Worm (Caenorhabditis elegans) whole organism, early embryonic: ENCODE data around the gene marc-5.

Experiments
- B0310.2 ChIP-seq: sonication (generic microtip); optimal IDR thresholded peaks from 2 replicates; lab custom pipeline; 2016; ENCODE audit warnings: mild to moderate bottlenecking, missing genetic modification characterization, missing compliant biosample characterization
- F13C5.2 ChIP-seq: sonication (generic microtip); optimal IDR thresholded peaks from 2 replicates; lab custom pipeline; 2017; ENCODE audit warnings: mild to moderate bottlenecking, missing genetic modification characterization, inconsistent platforms, missing compliant biosample characterization
- aly-1 ChIP-seq: sonication (generic microtip); optimal IDR thresholded peaks from 2 replicates; lab custom pipeline; 2016; ENCODE audit warnings: missing genetic modification characterization, missing compliant biosample characterization
- ama-1 ChIP-seq: fragments of 150-350 bp; optimal IDR thresholded peaks from 2 replicates; lab custom pipeline; 2014
- flt-1 ChIP-seq: fragments of 200-800 bp; sonication (Bioruptor generic); IDR thresholded peaks from 2 replicates; pipeline ENCODE4 v1.3.6; 2022; ENCODE audit warnings: missing genetic modification characterization, missing compliant biosample characterization
- hmbx-1 ChIP-seq: sonication (generic microtip); optimal IDR thresholded peaks from 2 replicates; lab custom pipeline; 2016; ENCODE audit warnings: mild to moderate bottlenecking, missing genetic modification characterization, missing compliant biosample characterization
- hnd-1 ChIP-seq: sonication (generic microtip); optimal IDR thresholded peaks from 2 replicates; lab custom pipeline; 2016; ENCODE audit warnings: missing genetic modification characterization, missing compliant biosample characterization
- pes-1 ChIP-seq: fragments of 200-800 bp; sonication (Bioruptor generic); IDR thresholded peaks from 2 replicates; pipeline ENCODE4 v1.3.6; 2022; ENCODE audit warnings: missing genetic modification reagents, missing genetic modification characterization, missing compliant biosample characterization
- tbx-37 ChIP-seq: fragments of 200-800 bp; sonication (Bioruptor generic); conservative IDR thresholded peaks from 2 replicates; pipeline ENCODE4 v1.3.6; 2022; ENCODE audit warnings: missing genetic modification reagents, missing genetic modification characterization, missing compliant biosample characterization
- tra-4 ChIP-seq: sonication (generic microtip); optimal IDR thresholded peaks from 2 replicates; lab custom pipeline; 2017; ENCODE audit warnings: missing genetic modification characterization, missing compliant biosample characterization

- TF ChIP-seq flt-1 (GFP tag; lab: Robert Waterston, UW) (no peak), hmbx-1 (tag; lab: Kevin White, UChicago) (no peak), ama-1 (no peak), F13C5.2 (no peak), tra-4 (tag; lab: Kevin White, UChicago) (no peak), tbx-37 (GFP tag; lab: Robert Waterston, UW) (no peak), hnd-1 (no peak), aly-1 (no peak), B0310.2 (tag; lab: Kevin White, UChicago) (no peak), pes-1 (GFP tag; lab: Robert Waterston, UW) (no peak)
Observed at ce11 chrII:12350737-12351275, 28.5 kb downstream of the marc-5 start.
